Fruit fly (Drosophila melanogaster) ovary, adult (tissue): ENCODE measurements around the gene ast.

Source experiments
- CG17801 ChIP-seq: fragments of 200-800 bp; optimal IDR thresholded peaks from 2 replicates; lab custom pipeline; 2019; ENCODE audit warnings: missing biosample characterization, mild to moderate bottlenecking, missing genetic modification characterization, moderate library complexity; ENCODE audit not compliant: partially characterized antibody

ast gene

DNA sequence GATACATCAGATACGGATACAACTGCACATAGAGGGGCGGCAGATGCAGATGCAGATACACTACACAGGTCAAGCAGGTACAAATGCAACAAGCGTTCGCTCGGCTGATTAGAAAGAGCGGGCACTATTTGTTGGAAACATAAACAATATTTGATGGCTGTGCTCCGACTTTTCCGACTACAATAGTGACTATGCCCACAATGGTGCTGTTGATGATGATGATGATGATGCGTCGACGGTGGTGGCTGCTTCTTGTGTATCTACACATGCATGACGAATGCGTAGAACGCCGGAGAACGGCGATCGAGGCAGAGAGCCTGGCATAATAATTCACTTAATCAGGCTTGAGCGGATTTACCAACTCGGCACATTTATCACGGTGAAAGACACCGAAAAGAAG lies 9.7 kb upstream of the ast start:
- TF ChIP-seq CG17801: no peak

DNA sequence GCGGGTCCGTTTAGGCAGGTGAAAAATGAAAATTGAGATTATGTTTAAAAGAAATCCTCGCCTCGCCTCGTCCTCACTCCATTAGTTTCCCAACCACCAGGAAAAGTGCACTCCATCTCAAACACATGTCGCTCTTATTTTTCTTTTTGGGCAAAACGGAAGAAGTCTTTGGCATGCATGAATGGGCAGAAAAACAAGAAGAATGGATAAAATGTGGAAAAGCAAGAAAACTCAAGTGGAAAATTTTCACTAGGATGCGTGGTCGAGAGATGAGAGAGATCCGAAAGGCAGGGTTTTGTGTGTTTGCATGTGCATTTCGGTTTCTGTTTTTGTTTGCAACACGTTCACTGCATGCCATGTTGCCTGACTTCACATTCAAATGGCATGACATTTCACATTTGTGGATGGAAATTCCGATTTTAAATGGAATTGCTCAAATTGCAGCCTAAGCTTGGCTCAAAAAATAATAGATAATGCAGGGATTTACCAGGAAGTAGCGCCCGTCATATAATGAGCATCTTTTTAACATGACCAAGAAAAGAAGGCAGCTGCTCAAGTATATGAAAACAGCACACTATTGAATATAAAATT lies 9.1 kb upstream of the ast start:
- no peak for TF ChIP-seq CG17801

DNA sequence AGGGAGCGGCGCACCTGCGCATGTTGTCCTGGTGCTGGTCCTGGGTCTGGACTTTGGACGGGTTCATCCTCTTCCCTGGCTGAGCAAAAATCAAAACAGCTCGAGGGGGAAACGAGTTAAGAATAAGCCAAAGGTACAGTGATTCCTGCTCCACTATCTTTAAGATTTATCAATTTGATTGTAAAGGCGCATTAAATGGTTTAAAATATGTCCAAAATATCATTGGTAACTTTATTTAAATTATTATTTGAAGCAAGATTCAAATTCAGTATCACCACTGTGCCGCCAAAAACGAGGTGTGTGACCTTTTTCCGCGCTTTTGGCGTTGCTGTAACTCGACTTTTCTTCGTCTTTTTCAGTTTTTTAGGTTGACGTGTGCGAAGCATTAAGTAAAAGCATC lies 8.3 kb upstream of the ast start:
- peak; percentile 1 for TF ChIP-seq CG17801

DNA sequence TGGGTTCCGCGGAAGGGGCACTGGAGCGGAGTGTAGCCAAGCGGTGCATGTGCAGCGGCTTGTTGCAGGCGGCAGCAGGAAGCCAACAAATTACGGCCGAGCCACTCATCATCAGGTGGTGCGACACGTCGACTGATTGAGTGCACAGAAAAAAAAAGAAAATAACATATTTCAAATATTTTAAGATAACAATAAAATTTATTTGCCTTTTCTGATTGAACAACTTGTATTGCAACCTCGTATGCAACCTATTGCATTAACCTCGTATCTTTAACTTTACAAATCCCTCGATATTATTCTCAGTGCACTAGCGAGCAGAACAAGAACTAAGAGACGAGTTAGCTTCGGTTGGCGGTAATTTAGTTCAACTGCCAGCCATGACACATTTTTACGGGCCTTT lies 7.4 kb upstream of the ast start:
- peak; percentile 24 for TF ChIP-seq CG17801

- TF ChIP-seq CG17801: no peak
Measured at dm6 chr2L:1070941-1071340, 6.8 kb upstream of the ast start.

DNA sequence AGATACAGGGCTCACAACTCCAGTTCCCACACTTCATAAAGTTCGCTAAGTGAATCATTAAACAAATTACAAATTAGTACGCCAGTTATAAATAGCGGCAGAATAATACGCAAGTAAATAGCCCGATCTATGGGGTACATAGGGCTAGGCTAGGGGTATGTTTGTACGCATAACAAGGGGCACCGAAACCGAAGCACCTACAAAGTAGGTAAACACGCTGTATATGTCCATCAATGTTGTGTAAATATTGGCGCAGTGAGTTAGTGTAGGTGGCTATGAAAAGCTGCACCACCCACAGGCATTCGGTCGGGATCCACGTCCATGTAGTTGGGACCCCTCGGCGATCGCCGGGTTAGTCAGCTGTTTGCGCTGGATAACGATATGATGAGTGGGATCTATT lies 5.6 kb upstream of the ast start:
- no peak for TF ChIP-seq CG17801

- TF ChIP-seq CG17801: peak; percentile 48
Measured at dm6 chr2L:1073530-1073929, 4.2 kb upstream of the ast start.

DNA sequence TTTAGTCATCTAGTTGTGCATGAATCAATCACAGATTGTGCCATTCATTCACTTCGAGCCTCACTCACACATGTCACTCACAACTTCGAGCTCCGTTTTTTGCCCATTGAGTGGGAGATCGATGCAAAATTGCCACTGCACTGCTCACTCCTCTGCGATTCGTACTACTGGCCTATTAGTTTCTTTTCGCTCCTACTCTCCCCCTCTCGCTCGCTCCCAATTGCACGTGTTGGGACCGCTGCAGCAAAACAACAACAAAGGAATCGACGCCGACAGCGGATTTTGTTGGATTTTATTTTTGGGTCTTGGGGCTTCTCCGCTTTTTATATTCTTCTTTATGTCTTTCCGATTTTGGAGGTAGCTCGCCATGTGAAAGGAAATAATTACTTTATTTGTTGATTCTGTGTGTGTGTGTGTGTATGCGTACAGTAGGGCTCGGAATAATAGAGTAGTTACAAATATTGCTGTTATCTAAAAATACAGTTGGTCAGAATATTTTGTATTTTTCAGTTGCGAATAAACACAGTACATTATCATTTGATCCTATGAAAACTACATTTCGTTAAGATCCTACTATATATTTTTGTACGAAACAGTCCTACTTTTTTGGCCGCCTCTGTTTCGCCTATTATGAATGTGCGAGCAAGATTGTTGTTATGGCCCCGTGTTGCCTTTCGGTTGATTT lies 3.4 kb upstream of the ast start:
- no peak for TF ChIP-seq CG17801

dm6 chr2L:1075753-1076152 lies 2.0 kb upstream of the ast start:
- TF ChIP-seq CG17801: peak; percentile 0

- no peak for TF ChIP-seq CG17801
Measured at dm6 chr2L:1077053-1077452, 695 bp upstream of the ast start.

- peak; percentile 73 for TF ChIP-seq CG17801
Measured at dm6 chr2L:1080802-1081464, 3.2 kb downstream of the ast start, which contains the start of gene Atg4a. TSS of gene Atg4a (plus strand) at chr2L:1080911.

dm6 chr2L:1082668-1083067 lies 4.9 kb downstream of the ast start:
- TF ChIP-seq CG17801: no peak

DNA sequence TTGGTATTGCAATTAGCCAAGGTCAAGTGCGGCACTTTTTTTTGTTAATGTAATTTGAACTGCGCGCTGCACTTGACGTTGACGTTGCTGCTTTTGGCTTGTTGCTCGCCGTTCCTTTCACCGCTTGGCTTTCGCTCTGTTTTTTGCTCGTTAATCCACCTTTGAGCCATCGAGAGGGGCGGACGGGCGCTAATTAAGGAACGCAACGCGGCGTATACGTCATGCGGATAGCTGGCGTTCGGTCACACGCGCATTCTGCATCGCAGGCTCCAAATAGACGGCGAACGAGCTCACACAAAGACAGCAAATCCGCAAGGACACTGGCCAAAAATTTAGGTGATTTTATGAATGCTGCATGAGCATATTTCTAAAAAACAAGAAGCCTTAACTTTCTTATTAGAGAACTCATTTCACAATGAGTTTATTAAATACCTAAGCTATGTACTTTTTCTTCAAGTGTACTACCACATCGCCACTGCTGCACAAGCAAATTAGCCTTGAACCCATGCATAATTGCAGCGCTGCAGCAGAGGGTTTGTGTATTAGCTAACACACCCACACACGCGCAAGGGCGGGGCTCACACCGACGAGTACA lies 8.7 kb downstream of the ast start:
- no peak for TF ChIP-seq CG17801

- peak; percentile 37 for TF ChIP-seq CG17801
Measured at dm6 chr2L:1091675-1092074, 13.9 kb downstream of the ast start.

- no peak for TF ChIP-seq CG17801
Measured at dm6 chr2L:1094724-1095123, 17.0 kb downstream of the ast start.

DNA sequence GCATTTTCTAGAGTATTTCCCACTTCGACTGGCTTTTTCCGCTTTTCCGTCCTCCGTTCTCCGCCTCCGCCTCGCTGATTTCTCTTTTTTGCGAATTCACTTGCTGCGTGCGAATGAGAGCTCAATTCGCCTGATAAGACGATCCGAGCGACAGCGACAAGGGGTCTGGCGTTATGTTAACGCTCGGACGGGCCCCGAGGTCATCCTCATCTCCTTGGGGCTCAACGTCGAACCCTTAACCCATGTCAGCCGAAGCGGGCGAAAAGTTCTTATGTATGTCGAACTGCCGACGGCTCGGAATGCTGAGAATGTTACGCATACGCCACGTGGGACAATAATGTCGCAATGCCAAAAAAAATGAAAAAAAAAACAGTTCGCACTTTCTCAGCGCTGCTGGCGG lies 17.7 kb downstream of the ast start:
- no peak for TF ChIP-seq CG17801

dm6 chr2L:1102349-1102748 lies 24.6 kb downstream of the ast start, which contains the start of gene CG4629:
TSS of gene CG4629 (minus strand) at chr2L:1102504.
- TF ChIP-seq CG17801: no peak
